Worm (Caenorhabditis elegans) whole organism, L3 larva: ENCODE data around the gene clc-26.

ENCODE experiments used
- R02D3.7 ChIP-seq: fragments of 150-350 bp; optimal IDR thresholded peaks from 2 replicates; lab custom pipeline; 2014; ENCODE audit warnings: missing biosample characterization, missing genetic modification characterization
- ZK546.5 ChIP-seq: sonication (generic microtip); optimal IDR thresholded peaks from 2 replicates; lab custom pipeline; 2017; ENCODE audit warnings: missing biosample characterization, missing genetic modification characterization
- aly-2 ChIP-seq: fragments of 150-350 bp; optimal IDR thresholded peaks from 2 replicates; lab custom pipeline; 2014; ENCODE audit warnings: missing biosample characterization, missing genetic modification characterization
- ama-1 ChIP-seq: fragments of 150-350 bp; optimal IDR thresholded peaks from 2 replicates; lab custom pipeline; 2018
- ceh-16 ChIP-seq: sonication (generic microtip); optimal IDR thresholded peaks from 2 replicates; lab custom pipeline; 2017; ENCODE audit warnings: missing biosample characterization, missing genetic modification characterization
- ceh-28 ChIP-seq: fragments of 150-350 bp; optimal IDR thresholded peaks from 2 replicates; lab custom pipeline; 2014; ENCODE audit warnings: missing biosample characterization, missing genetic modification reagents, missing genetic modification characterization
- ceh-82 ChIP-seq: fragments of 150-350 bp; optimal IDR thresholded peaks from 2 replicates; lab custom pipeline; 2014; ENCODE audit warnings: missing biosample characterization, missing genetic modification characterization
- ceh-9 ChIP-seq: sonication (generic microtip); optimal IDR thresholded peaks from 2 replicates; lab custom pipeline; 2018; ENCODE audit warnings: missing biosample characterization, missing genetic modification characterization
- daf-12 ChIP-seq: fragments of 150-350 bp; optimal IDR thresholded peaks from 2 replicates; lab custom pipeline; 2014; ENCODE audit warnings: missing biosample characterization, missing genetic modification reagents, missing genetic modification characterization
- egl-27 ChIP-seq: sonication (generic microtip); optimal IDR thresholded peaks from 4 replicates; lab custom pipeline; 2017; ENCODE audit warnings: missing biosample characterization, missing genetic modification reagents, missing genetic modification characterization
- egl-5 ChIP-seq: fragments of 150-350 bp; optimal IDR thresholded peaks from 2 replicates; lab custom pipeline; 2017; ENCODE audit warnings: missing biosample characterization, missing genetic modification reagents, missing genetic modification characterization, inconsistent platforms
- elt-1 ChIP-seq: fragments of 150-350 bp; optimal IDR thresholded peaks from 2 replicates; lab custom pipeline; 2014; ENCODE audit warnings: missing biosample characterization, missing genetic modification characterization
- elt-2 ChIP-seq: sonication (generic microtip); optimal IDR thresholded peaks from 2 replicates; lab custom pipeline; 2016; ENCODE audit warnings: missing genetic modification reagents, mild to moderate bottlenecking, missing genetic modification characterization, missing compliant biosample characterization
- elt-3 ChIP-seq, 3 experiments: fragments of 150-350 bp in 1 of 3; sonication (generic microtip) in 2 of 3; optimal IDR thresholded peaks; 2 replicates in 2 of 3; 4 replicates in 1 of 3; lab custom pipeline; 2014 to 2017; ENCODE audit warnings: missing biosample characterization in 3 of 3, missing genetic modification characterization in 3 of 3
- eor-1 ChIP-seq, 2 experiments: fragments of 150-350 bp; optimal IDR thresholded peaks; 2 replicates each; lab custom pipeline; 2014 to 2018; ENCODE audit warnings: missing biosample characterization in 2 of 2, missing genetic modification characterization in 2 of 2
- fkh-10 ChIP-seq: sonication (generic microtip); optimal IDR thresholded peaks from 2 replicates; lab custom pipeline; 2017; ENCODE audit warnings: missing biosample characterization, missing genetic modification reagents, missing genetic modification characterization
- fkh-2 ChIP-seq: fragments of 150-350 bp; optimal IDR thresholded peaks from 2 replicates; lab custom pipeline; 2014; ENCODE audit warnings: missing biosample characterization, missing genetic modification reagents, missing genetic modification characterization
- fos-1 ChIP-seq: fragments of 150-350 bp; optimal IDR thresholded peaks from 2 replicates; lab custom pipeline; 2014; ENCODE audit warnings: missing biosample characterization, missing genetic modification characterization
- hmg-11 ChIP-seq: sonication (generic microtip); optimal IDR thresholded peaks from 2 replicates; lab custom pipeline; 2016; ENCODE audit warnings: missing genetic modification characterization, missing compliant biosample characterization
- jun-1 ChIP-seq: fragments of 150-350 bp; optimal IDR thresholded peaks from 2 replicates; lab custom pipeline; 2014; ENCODE audit warnings: missing biosample characterization, missing genetic modification reagents, missing genetic modification characterization
- lin-15B ChIP-seq: fragments of 150-350 bp; optimal IDR thresholded peaks from 2 replicates; lab custom pipeline; 2014; ENCODE audit warnings: missing biosample characterization, missing genetic modification characterization
- lin-39 ChIP-seq: fragments of 150-350 bp; optimal IDR thresholded peaks from 2 replicates; lab custom pipeline; 2018; ENCODE audit warnings: missing biosample characterization, missing genetic modification reagents, missing genetic modification characterization
- lsy-12 ChIP-seq: sonication (generic microtip); optimal IDR thresholded peaks from 2 replicates; lab custom pipeline; 2016; ENCODE audit warnings: mild to moderate bottlenecking, missing genetic modification characterization, missing compliant biosample characterization
- mdl-1 ChIP-seq: fragments of 150-350 bp; optimal IDR thresholded peaks from 2 replicates; lab custom pipeline; 2014; ENCODE audit warnings: missing biosample characterization, missing genetic modification characterization
- mml-1 ChIP-seq: fragments of 150-350 bp; sonication (generic microtip); optimal IDR thresholded peaks from 3 replicates; lab custom pipeline; 2014; ENCODE audit warnings: missing biosample characterization, missing genetic modification characterization
- nfya-1 ChIP-seq: sonication (generic microtip); optimal IDR thresholded peaks from 2 replicates; lab custom pipeline; 2017; ENCODE audit warnings: missing genetic modification characterization, mild to moderate bottlenecking, missing compliant biosample characterization, antibody characterized with exemption, moderate library complexity; ENCODE audit not compliant: insufficient read depth
- nhr-11 ChIP-seq: fragments of 150-350 bp; optimal IDR thresholded peaks from 2 replicates; lab custom pipeline; 2014; ENCODE audit warnings: missing biosample characterization, missing genetic modification characterization
- nhr-12 ChIP-seq: fragments of 150-350 bp; optimal IDR thresholded peaks from 2 replicates; lab custom pipeline; 2014; ENCODE audit warnings: missing biosample characterization, missing genetic modification characterization
- nhr-23 ChIP-seq: fragments of 150-350 bp; optimal IDR thresholded peaks from 2 replicates; lab custom pipeline; 2014; ENCODE audit warnings: missing biosample characterization, missing genetic modification reagents, missing genetic modification characterization
- nhr-237 ChIP-seq: fragments of 150-350 bp; optimal IDR thresholded peaks from 2 replicates; lab custom pipeline; 2014; ENCODE audit warnings: missing biosample characterization, missing genetic modification characterization
- nhr-25 ChIP-seq: sonication (generic microtip); optimal IDR thresholded peaks from 2 replicates; lab custom pipeline; 2017; ENCODE audit warnings: missing biosample characterization, missing genetic modification characterization
- nhr-28 ChIP-seq: fragments of 150-350 bp; optimal IDR thresholded peaks from 2 replicates; lab custom pipeline; 2014; ENCODE audit warnings: missing biosample characterization, missing genetic modification characterization
- nhr-43 ChIP-seq: sonication (generic microtip); optimal IDR thresholded peaks from 2 replicates; lab custom pipeline; 2016; ENCODE audit warnings: mild to moderate bottlenecking, missing genetic modification characterization, missing compliant biosample characterization; ENCODE audit not compliant: poor library complexity, severe bottlenecking
- nhr-67 ChIP-seq: fragments of 150-350 bp; optimal IDR thresholded peaks from 2 replicates; lab custom pipeline; 2014; ENCODE audit warnings: missing biosample characterization, missing genetic modification characterization
- nhr-76 ChIP-seq: fragments of 150-350 bp; sonication (generic microtip); optimal IDR thresholded peaks from 5 replicates; lab custom pipeline; 2014; ENCODE audit warnings: missing biosample characterization, missing genetic modification characterization
- nhr-77 ChIP-seq: fragments of 150-350 bp; optimal IDR thresholded peaks from 2 replicates; lab custom pipeline; 2014; ENCODE audit warnings: missing biosample characterization, missing genetic modification characterization
- pha-4 ChIP-seq: fragments of 150-350 bp; optimal IDR thresholded peaks from 2 replicates; lab custom pipeline; 2014; ENCODE audit warnings: missing biosample characterization, missing genetic modification reagents, missing genetic modification characterization
- pqm-1 ChIP-seq: fragments of 150-350 bp; optimal IDR thresholded peaks from 2 replicates; lab custom pipeline; 2017; ENCODE audit warnings: missing biosample characterization, missing genetic modification characterization, inconsistent platforms
- sea-2 ChIP-seq: fragments of 150-350 bp; sonication (generic microtip); optimal IDR thresholded peaks from 4 replicates; lab custom pipeline; 2014; ENCODE audit warnings: missing biosample characterization, missing genetic modification reagents, missing genetic modification characterization
- skn-1 ChIP-seq: fragments of 150-350 bp; optimal IDR thresholded peaks from 2 replicates; lab custom pipeline; 2014; ENCODE audit warnings: missing biosample characterization, missing genetic modification characterization
- snpc-4 ChIP-seq: fragments of 150-350 bp; optimal IDR thresholded peaks from 2 replicates; lab custom pipeline; 2014; ENCODE audit warnings: missing biosample characterization, missing genetic modification characterization
- tbx-2 ChIP-seq: sonication (generic microtip); optimal IDR thresholded peaks from 2 replicates; lab custom pipeline; 2016; ENCODE audit warnings: mild to moderate bottlenecking, missing genetic modification characterization, missing compliant biosample characterization
- unc-39 ChIP-seq: sonication (generic microtip); optimal IDR thresholded peaks from 4 replicates; lab custom pipeline; 2017; ENCODE audit warnings: missing biosample characterization, missing genetic modification characterization
- unc-62 ChIP-seq: fragments of 150-350 bp; sonication (generic microtip); optimal IDR thresholded peaks from 4 replicates; lab custom pipeline; 2014; ENCODE audit warnings: missing biosample characterization, missing genetic modification reagents, missing genetic modification characterization
- zag-1 ChIP-seq: fragments of 150-350 bp; optimal IDR thresholded peaks from 2 replicates; lab custom pipeline; 2014; ENCODE audit warnings: missing biosample characterization, missing genetic modification characterization
- ztf-11 ChIP-seq: fragments of 150-350 bp; optimal IDR thresholded peaks from 2 replicates; lab custom pipeline; 2014; ENCODE audit warnings: missing biosample characterization, missing genetic modification characterization
- ztf-4 ChIP-seq: fragments of 150-350 bp; optimal IDR thresholded peaks from 2 replicates; lab custom pipeline; 2014; ENCODE audit warnings: missing biosample characterization, missing genetic modification characterization

The clc-26 gene

ce11 chrIII:1030965-1031364 is at the start of gene clc-26, which contains the start of gene E_BE45912.2:
Gene clc-26 (minus strand): TSS chrIII:1031065.
Gene E_BE45912.2 (minus strand): TSS chrIII:1031103.
- no peak for TF ChIP-seq zag-1
- no peak for TF ChIP-seq hmg-11 (tag; lab: Kevin White, UChicago)
- no peak for TF ChIP-seq egl-27 (tag; lab: Kevin White, UChicago)

DNA sequence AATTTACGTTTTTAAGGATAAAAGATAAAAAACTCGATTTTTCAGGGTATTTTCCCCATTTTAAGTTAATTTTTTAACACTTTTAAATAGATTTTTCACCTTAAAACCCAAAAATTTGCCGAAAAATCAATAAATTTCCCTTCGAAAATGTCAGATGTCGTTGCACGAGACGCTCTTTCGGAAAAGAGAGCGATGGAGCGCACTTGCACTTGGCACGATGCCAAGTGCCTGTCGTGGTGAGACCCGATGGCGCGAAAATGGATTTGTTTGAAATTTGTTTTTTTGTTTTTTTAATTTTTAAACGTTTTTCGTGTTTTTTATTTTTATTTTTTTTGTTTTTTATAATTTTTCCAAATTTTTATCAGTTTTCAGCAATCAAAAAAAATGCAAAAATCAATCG is 49.7 kb upstream of the clc-26 start, which contains the start of the genes rab-18 and kbp-4:
TSS of gene rab-18 (minus strand) at position 240 of the 400 bp plus-strand sequence.
TSS of gene kbp-4 (plus strand) at position 366 of the 400 bp plus-strand sequence.
- TF ChIP-seq nhr-12 (tag; lab: Kevin White, UChicago) (no peak), pha-4 (peak; percentile 98), nfya-1 (peak; percentile 96), daf-12 (tag; lab: Kevin White, UChicago) (no peak), lin-39 (peak; percentile 95), lsy-12 (tag; lab: Kevin White, UChicago) (peak; percentile 60), ztf-4 (tag; lab: Kevin White, UChicago) (peak; percentile 34), fkh-2 (tag; lab: Kevin White, UChicago) (no peak), unc-62 (no peak), ztf-11 (tag; lab: Kevin White, UChicago) (no peak), jun-1 (tag; lab: Kevin White, UChicago) (peak; percentile 82), egl-27 (tag; lab: Kevin White, UChicago) (no peak), mdl-1 (tag; lab: Kevin White, UChicago) (peak; percentile 81), R02D3.7 (tag; lab: Kevin White, UChicago) (peak; percentile 80), nhr-67 (tag; lab: Kevin White, UChicago) (no peak), nhr-11 (tag; lab: Kevin White, UChicago) (peak; percentile 1), ama-1 (lab: Kevin White, UChicago) (peak; percentile 71), ceh-9 (tag; lab: Kevin White, UChicago) (no peak), lin-15B (peak; percentile 99), ZK546.5 (tag; lab: Kevin White, UChicago) (no peak), unc-39 (tag; lab: Kevin White, UChicago) (no peak), nhr-28 (no peak), ceh-82 (tag; lab: Kevin White, UChicago) (peak; percentile 57), ceh-16 (tag; lab: Kevin White, UChicago) (no peak), elt-3 (tag; optimal IDR thresholded peaks at IDR 0.05; lab: Kevin White, UChicago) (peak in 1 of 3 experiments; percentile 60), hmg-11 (tag; lab: Kevin White, UChicago) (peak; percentile 83), nhr-25 (tag; lab: Kevin White, UChicago) (peak; percentile 97), fkh-10 (GFP tag; lab: Kevin White, UChicago) (peak; percentile 62), ceh-28 (tag; lab: Kevin White, UChicago) (peak; percentile 87), nhr-237 (no peak), mml-1 (tag; lab: Kevin White, UChicago) (no peak), nhr-77 (tag; lab: Kevin White, UChicago) (peak; percentile 59), elt-1 (peak; percentile 60), skn-1 (tag; lab: Kevin White, UChicago) (peak; percentile 81), fos-1 (tag; lab: Kevin White, UChicago) (no peak), nhr-43 (tag; lab: Kevin White, UChicago) (peak; percentile 79), eor-1 (tag; optimal IDR thresholded peaks at IDR 0.05; lab: Kevin White, UChicago) (no peak), tbx-2 (tag; lab: Kevin White, UChicago) (peak; percentile 70), nhr-23 (tag; lab: Kevin White, UChicago) (peak; percentile 98), pqm-1 (tag; lab: Kevin White, UChicago) (peak; percentile 62), egl-5 (peak; percentile 80), elt-2 (tag; lab: Kevin White, UChicago) (peak; percentile 78), zag-1 (peak; percentile 46), snpc-4 (tag; lab: Kevin White, UChicago) (peak; percentile 87), sea-2 (GFP tag; lab: Kevin White, UChicago) (no peak), nhr-76 (tag; lab: Kevin White, UChicago) (no peak), aly-2 (tag; lab: Kevin White, UChicago) (no peak)
